Fruit fly (Drosophila melanogaster): ENCODE data around the gene Dph1.
A peak's percentile ranks its signal among the peaks of the same experiment; 100 is the strongest.

The Dph1 gene

dm6 chr3L:11696294-11697116 lies at the start of gene Dph1 (continued):
- peak; percentile 62 for TF ChIP-seq p53 (GFP tag; optimal IDR thresholded peaks at IDR 0.05)
- TF ChIP-seq wek (GFP tag; optimal IDR thresholded peaks at IDR 0.05) = peak; percentile 54
- peak; percentile 52 for TF ChIP-seq CG3163 (GFP tag; optimal IDR thresholded peaks at IDR 0.05)
- TF ChIP-seq CG14050 (GFP tag; IDR thresholded peaks at IDR 0.05) = peak; percentile 82
- peak; percentile 92 for TF ChIP-seq zfh1 (GFP tag; IDR thresholded peaks at IDR 0.05)
- peak; percentile 78 for TF ChIP-seq CG4820 (GFP tag; optimal IDR thresholded peaks at IDR 0.05)
- TF ChIP-seq D (optimal IDR thresholded peaks at IDR 0.05) = no peak
- peak; percentile 81 for TF ChIP-seq D (GFP tag; optimal IDR thresholded peaks at IDR 0.05)
- peak; percentile 88 for TF ChIP-seq btn (GFP tag; optimal IDR thresholded peaks at IDR 0.05)
- TF ChIP-seq Dbx (GFP tag; IDR thresholded peaks at IDR 0.05) = peak; percentile 48; the same call in 1 of the 3 replicates
- TF ChIP-seq wdn (GFP tag; IDR thresholded peaks at IDR 0.05) = peak; percentile 69
- no peak for TF ChIP-seq Lpt (GFP tag; optimal IDR thresholded peaks at IDR 0.05)
- peak; percentile 87 for TF ChIP-seq CG18599 (GFP tag; optimal IDR thresholded peaks at IDR 0.05)
- peak; percentile 86 for TF ChIP-seq org-1 (GFP tag; optimal IDR thresholded peaks at IDR 0.05)
- peak; percentile 84 for TF ChIP-seq CG6813 (GFP tag; optimal IDR thresholded peaks at IDR 0.05)
- 0 out of 2 replicates have a peak, but pooled peaks have one; percentile 36 for TF ChIP-seq toy (GFP tag; IDR thresholded peaks at IDR 0.05)
- peak; percentile 5 for TF ChIP-seq kah (GFP tag; optimal IDR thresholded peaks at IDR 0.05)
- peak; percentile 52 for TF ChIP-seq zfh2 (GFP tag; optimal IDR thresholded peaks at IDR 0.05)
- no peak for TF ChIP-seq h (optimal IDR thresholded peaks at IDR 0.05)
- no peak; the same call in 1 of the 2 replicates for TF ChIP-seq CG11085 (GFP tag; IDR thresholded peaks at IDR 0.05)
- peak; percentile 54 for TF ChIP-seq da (GFP tag; optimal IDR thresholded peaks at IDR 0.05)
- TF ChIP-seq CrebB (tag; optimal IDR thresholded peaks at IDR 0.05) = peak; percentile 78
- no peak for TF ChIP-seq zf30C (GFP tag; optimal IDR thresholded peaks at IDR 0.05)
- TF ChIP-seq CG2129 (GFP tag; IDR thresholded peaks at IDR 0.05; ENCODE audit: partially characterized antibody) = no peak
- TF ChIP-seq CG3838 (GFP tag; optimal IDR thresholded peaks at IDR 0.05) = peak; percentile 69
- peak; percentile 82 for TF ChIP-seq slp2 (GFP tag; optimal IDR thresholded peaks at IDR 0.05)
- TF ChIP-seq CG4282 (GFP tag; optimal IDR thresholded peaks at IDR 0.05) = peak; percentile 53
- peak; percentile 71 for TF ChIP-seq gsb-n (tag; optimal IDR thresholded peaks at IDR 0.05)
- peak; percentile 92 for TF ChIP-seq stc (GFP tag; IDR thresholded peaks at IDR 0.05)
- TF ChIP-seq CG13296 (GFP tag; optimal IDR thresholded peaks at IDR 0.05) = peak; percentile 70
- TF ChIP-seq TFAM (GFP tag; optimal IDR thresholded peaks at IDR 0.05) = no peak
- TF ChIP-seq CG14860 (GFP tag; IDR thresholded peaks at IDR 0.05; ENCODE audit: partially characterized antibody) = no peak
- TF ChIP-seq crp (GFP tag; optimal IDR thresholded peaks at IDR 0.05) = peak; percentile 69 to 96
- TF ChIP-seq D19A (tag; optimal IDR thresholded peaks at IDR 0.05) = peak; percentile 76
- no peak for TF ChIP-seq nerfin-2 (GFP tag; IDR thresholded peaks at IDR 0.05; ENCODE audit: partially characterized antibody)
- peak; percentile 75 for TF ChIP-seq CG6272 (GFP tag; IDR thresholded peaks at IDR 0.05)
- peak; percentile 39 for TF ChIP-seq CG1602 (GFP tag; optimal IDR thresholded peaks at IDR 0.05)
- TF ChIP-seq salm (tag; optimal IDR thresholded peaks at IDR 0.05) = peak; percentile 53
- TF ChIP-seq trh (GFP tag; optimal IDR thresholded peaks at IDR 0.05) = peak; percentile 52
- peak; percentile 61 for TF ChIP-seq peb (GFP tag; IDR thresholded peaks at IDR 0.05)
- peak; percentile 61 for TF ChIP-seq HmgD (GFP tag; optimal IDR thresholded peaks at IDR 0.05)
- TF ChIP-seq CG5180 (GFP tag; optimal IDR thresholded peaks at IDR 0.05) = peak; percentile 72
- peak; percentile 89 for TF ChIP-seq CG2712 (tag; optimal IDR thresholded peaks at IDR 0.05)
- TF ChIP-seq dpn (GFP tag; optimal IDR thresholded peaks at IDR 0.05) = peak; percentile 82 to 88
- peak; percentile 87 for TF ChIP-seq gce (GFP tag; IDR thresholded peaks at IDR 0.05)
- peak; percentile 88 for TF ChIP-seq lab (GFP tag; optimal IDR thresholded peaks at IDR 0.05)
- TF ChIP-seq Adf1 (GFP tag; IDR thresholded peaks at IDR 0.05) = peak; percentile 36; the same call in 1 of the 2 replicates
- TF ChIP-seq ATbp (GFP tag; optimal IDR thresholded peaks at IDR 0.05) = peak; percentile 88
- peak; percentile 79 to 89 for TF ChIP-seq bsh (GFP tag; optimal IDR thresholded peaks at IDR 0.05)

Measured in whole organism, embryonic.